Worm (Caenorhabditis elegans): ENCODE measurements around the gene cdk-1.

ce11 chrIII:9776323-9776722 is 29.1 kb downstream of the cdk-1 start, which contains the start of gene usp-46:
- no peak for TF ChIP-seq W03F9.2 (tag; optimal IDR thresholded peaks at IDR 0.05)
- TF ChIP-seq him-1 (tag; optimal IDR thresholded peaks at IDR 0.05) = no peak
- TF ChIP-seq dao-5 (tag; optimal IDR thresholded peaks at IDR 0.05) = no peak
